Fruit fly (Drosophila melanogaster) Kc167 (cell line): Measurements from ENCODE around the gene alpha-Man-Ib.

Source experiments
- Myc ChIP-seq: fragments of >200 bp; optimal IDR thresholded peaks from 2 replicates; lab custom pipeline; 2017; ENCODE audit warnings: missing external identifiers
- Sin3A ChIP-seq: fragments of >200 bp; optimal IDR thresholded peaks from 2 replicates; lab custom pipeline; 2018; ENCODE audit warnings: missing external identifiers
- h ChIP-seq: fragments of >200 bp; optimal IDR thresholded peaks from 3 replicates; lab custom pipeline; 2018; ENCODE audit warnings: missing external identifiers
- insv ChIP-seq: fragments of >200 bp; optimal IDR thresholded peaks from 3 replicates; lab custom pipeline; 2018; ENCODE audit warnings: missing external identifiers
- psq ChIP-seq: fragments of >200 bp; optimal IDR thresholded peaks from 2 replicates; lab custom pipeline; 2017; ENCODE audit warnings: missing external identifiers
- ttk ChIP-seq: sonication (Bioruptor generic); optimal IDR thresholded peaks from 2 replicates; lab custom pipeline; 2017; ENCODE audit warnings: missing external identifiers

Gene alpha-Man-Ib

DNA sequence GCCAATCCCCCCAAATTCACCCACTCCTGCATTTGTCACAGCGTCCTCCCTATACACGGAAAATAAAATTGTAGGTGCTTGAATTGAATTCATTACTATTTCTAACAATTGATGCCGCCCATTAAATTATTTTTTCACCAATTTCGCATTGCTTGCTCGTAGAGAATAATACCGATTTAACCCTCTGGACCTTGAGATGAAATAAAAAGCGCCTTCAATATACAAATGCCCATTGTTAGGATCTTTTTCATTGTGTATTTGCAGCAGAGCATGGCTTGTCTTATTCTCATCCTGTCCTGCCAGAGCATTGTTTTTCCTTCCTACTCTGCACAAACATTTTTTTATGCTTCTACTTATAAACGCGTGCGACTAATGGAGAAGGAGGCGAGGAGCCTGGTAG lies 21.0 kb downstream of the alpha-Man-Ib start:
- TF ChIP-seq Sin3A (lab: Kevin White, UChicago) (no peak), Myc (lab: Kevin White, UChicago) (no peak), insv (lab: Kevin White, UChicago) (no peak), h (lab: Kevin White, UChicago) (no peak), ttk (lab: Kevin White, UChicago) (no peak), psq (lab: Kevin White, UChicago) (no peak)

DNA sequence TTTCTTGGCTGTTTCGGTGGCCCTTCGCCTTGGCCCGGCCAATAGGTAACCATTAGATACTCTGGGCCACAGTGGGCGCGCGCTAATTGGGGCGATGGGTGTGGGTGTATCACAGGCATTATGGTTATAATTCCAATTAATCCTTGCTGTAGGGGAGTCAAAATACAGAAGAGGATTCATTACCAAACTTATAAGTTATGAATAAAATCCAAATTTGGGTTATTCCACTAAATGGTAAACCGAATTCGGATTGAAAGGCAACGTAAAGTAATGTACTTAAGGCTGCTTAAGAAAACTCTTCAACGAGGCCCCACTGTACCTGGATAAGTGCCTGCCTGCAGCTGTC lies 23.0 kb downstream of the alpha-Man-Ib start:
- TF ChIP-seq h (lab: Kevin White, UChicago) (no peak), ttk (lab: Kevin White, UChicago) (no peak), psq (lab: Kevin White, UChicago) (no peak), Sin3A (lab: Kevin White, UChicago) (no peak), Myc (lab: Kevin White, UChicago) (no peak), insv (lab: Kevin White, UChicago) (no peak)

DNA sequence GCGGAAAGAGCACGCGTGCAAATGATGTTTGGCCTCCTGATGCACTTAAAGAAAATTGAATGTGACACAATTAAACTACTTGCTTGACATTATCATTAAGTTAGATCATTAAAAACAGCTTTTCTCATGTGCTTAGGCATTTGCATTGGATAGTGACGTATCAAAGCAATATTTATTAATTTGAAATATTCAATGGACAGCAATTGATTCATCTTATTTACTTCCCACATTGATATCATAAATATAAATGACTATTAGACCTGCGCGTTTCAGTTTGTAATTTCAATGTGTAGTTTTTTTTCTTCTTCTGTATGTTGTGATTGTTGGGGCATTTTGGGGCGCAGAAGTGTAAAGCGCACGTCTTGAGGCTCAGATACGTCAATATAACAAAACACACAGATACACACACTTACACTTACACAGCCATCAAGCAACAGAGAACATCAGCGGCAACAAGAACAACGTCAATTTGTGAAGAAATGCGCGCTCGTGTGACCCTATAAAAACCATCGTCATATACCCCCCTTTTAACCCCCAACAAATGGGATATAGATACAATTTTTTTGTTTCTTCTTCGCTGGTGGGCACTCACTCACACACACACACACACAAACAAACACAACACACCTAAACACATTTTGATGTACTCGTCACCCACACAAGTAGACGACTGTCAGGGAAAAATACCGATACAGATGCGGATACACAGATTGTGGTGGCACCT lies 23.5 kb downstream of the alpha-Man-Ib start:
- TF ChIP-seq ttk (lab: Kevin White, UChicago) (no peak), h (lab: Kevin White, UChicago) (no peak), psq (lab: Kevin White, UChicago) (no peak), Myc (lab: Kevin White, UChicago) (no peak), Sin3A (lab: Kevin White, UChicago) (no peak), insv (lab: Kevin White, UChicago) (no peak)

DNA sequence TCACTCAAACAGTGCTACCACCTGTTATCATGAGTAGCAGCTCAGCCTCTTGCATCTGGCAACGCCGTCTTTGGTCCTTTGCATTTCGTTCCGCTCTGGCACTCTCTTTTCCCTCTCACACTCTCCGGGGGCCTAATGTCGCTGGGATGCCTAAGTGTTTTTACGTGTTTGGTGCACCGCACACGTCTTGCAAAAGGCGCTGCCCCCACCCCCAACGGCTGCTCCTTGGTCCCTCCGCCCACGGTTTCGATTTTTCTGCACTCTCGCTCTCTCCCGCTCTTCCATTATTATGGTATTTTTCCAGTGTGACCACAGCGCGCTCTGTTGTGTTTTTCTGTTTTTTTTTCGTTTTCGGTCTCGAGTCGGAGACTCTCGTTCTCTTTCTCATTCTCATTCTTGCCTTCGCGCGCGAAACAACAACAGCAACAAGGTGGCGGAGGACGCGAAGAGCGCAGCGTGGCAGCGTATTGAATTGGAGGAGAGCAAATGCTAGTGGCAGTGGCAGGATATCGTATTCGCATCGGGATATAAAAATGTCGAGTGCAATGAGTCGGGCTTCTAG lies 24.6 kb downstream of the alpha-Man-Ib start:
- TF ChIP-seq insv (lab: Kevin White, UChicago), result no peak
- no peak for TF ChIP-seq h (lab: Kevin White, UChicago)
- no peak for TF ChIP-seq ttk (lab: Kevin White, UChicago)
- TF ChIP-seq Myc (lab: Kevin White, UChicago), result no peak
- TF ChIP-seq psq (lab: Kevin White, UChicago), result no peak

DNA sequence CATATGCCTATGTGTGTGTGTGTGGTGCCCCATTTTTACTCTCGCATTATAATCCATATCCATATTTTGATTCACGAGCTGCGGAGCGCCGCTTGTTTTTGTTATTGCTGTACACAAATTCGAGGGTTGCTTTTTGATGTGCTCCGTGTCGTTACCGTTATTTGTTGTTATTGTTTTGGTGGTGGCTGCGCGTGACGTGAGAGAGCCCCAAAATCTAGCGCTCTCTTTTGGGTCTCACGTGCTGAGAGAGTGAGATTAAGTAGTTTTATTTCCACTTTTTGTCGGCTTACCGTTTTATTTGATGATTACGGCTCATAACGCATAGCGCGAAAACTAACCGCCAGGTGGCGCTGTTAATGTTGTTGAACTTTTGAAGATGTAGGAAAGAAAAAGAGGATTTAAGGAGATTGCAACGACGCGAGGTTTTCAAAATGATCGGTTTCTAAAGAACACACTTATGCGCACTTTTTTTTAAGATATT lies 25.3 kb downstream of the alpha-Man-Ib start:
- no peak for TF ChIP-seq Myc (lab: Kevin White, UChicago)
- TF ChIP-seq Sin3A (lab: Kevin White, UChicago), result no peak
- TF ChIP-seq insv (lab: Kevin White, UChicago), result no peak
- no peak for TF ChIP-seq psq (lab: Kevin White, UChicago)
- TF ChIP-seq ttk (lab: Kevin White, UChicago), result no peak
- TF ChIP-seq h (lab: Kevin White, UChicago), result no peak

DNA sequence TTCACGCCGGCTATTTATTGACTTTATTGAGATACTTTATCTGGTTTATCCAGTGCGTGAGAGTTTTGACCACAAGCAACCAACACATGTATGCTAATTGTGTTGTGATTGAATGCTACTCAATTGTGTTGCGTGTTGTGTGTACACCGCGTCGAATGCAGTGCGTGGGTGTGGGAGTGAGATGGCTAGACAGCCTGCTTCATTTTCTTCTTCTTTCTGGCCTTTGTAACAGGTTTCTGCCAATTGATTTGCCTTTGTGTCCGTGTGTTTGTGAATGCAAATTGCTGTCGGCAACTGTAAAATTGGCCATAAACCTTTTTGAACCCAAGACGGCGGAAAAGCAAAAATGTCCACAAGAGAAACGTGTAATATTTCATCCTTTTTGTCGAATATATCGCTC lies 25.7 kb downstream of the alpha-Man-Ib start:
- TF ChIP-seq Myc (lab: Kevin White, UChicago), result no peak
- no peak for TF ChIP-seq psq (lab: Kevin White, UChicago)
- no peak for TF ChIP-seq Sin3A (lab: Kevin White, UChicago)
- TF ChIP-seq ttk (lab: Kevin White, UChicago), result no peak
- TF ChIP-seq insv (lab: Kevin White, UChicago), result no peak
- no peak for TF ChIP-seq h (lab: Kevin White, UChicago)

DNA sequence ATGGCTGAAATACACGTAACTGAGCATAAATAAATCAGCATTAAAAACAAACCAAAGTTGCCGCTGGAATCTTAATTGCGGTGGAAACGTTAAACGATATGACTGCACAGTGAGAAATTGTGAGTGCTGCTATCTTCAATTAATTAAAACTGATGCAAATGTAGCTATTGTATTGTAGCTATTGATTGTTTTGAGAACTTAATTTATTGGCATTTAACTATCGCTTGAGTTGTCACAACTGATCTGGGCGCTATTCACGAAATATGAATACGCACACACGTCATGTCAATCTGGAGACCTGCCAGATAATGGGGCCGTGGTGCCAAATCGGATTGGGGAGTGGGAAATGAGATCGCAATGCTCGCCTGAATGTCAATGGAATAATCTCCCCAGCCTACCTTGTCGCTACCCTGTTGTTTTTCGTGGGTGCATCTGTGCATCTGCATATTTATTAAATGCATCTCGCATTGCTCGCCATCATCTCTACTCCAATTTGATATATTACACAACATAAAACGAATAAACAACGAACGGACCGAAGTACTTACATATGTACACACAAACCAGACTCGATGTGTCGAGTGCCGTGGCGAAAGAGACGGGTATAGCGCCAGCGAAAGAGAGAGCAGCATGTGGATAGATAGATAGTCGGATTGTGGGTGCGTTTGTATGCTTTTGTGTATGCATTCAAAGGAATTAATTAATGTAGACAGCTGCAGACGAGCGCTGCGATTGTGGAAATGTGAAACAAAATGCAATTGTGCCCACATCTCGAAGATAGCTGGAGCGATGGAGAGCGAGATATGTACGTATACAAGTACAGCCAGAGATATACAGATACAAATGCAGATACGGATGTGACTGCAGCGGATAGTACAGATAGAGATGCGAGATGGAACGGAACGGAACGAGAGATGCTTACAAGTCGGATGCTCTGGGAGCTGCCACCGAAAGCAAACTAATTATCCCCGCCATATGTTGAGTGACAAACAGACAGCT lies 28.9 kb downstream of the alpha-Man-Ib start:
- TF ChIP-seq Sin3A (lab: Kevin White, UChicago), result no peak
- no peak for TF ChIP-seq h (lab: Kevin White, UChicago)
- TF ChIP-seq Myc (lab: Kevin White, UChicago), result no peak
- no peak for TF ChIP-seq ttk (lab: Kevin White, UChicago)
- no peak for TF ChIP-seq insv (lab: Kevin White, UChicago)
- TF ChIP-seq psq (lab: Kevin White, UChicago), result no peak

DNA sequence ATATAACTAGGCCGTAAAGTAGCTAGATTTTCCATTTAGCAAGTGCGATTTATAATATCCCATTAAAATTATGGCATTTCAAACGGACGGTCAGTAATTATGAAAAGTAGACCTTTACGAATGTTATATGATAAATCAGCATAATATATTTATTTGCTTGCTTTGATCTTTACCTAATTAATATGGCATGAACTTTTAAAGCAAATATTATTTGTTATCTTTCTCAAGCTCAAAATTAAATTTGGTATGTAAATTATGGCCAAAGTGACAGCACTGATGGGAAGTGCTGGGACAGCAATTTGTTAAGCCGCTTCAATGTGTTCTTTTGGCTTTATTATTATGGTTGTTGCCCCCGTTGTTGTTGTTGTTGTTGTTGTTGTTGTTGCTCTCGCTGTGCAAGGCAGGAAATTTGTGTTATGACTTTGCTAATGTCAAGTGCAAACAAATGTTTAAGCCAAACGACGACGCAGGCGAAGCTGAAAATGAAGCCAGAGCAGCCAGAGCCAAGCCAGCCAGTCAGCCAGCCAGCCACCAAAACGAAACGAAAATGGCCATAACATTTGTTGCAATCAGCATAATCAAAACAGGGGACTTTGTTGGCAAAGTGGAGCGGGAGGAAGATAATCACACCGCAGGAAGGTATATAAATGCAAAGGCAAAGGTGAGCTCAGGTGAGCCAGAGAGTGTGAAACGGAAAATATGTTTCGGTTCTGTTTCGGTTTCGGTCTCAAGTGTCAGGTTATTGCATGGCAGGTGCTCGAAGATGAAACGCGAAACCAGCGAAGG lies 29.9 kb downstream of the alpha-Man-Ib start:
- no peak for TF ChIP-seq psq (lab: Kevin White, UChicago)
- no peak for TF ChIP-seq insv (lab: Kevin White, UChicago)
- no peak for TF ChIP-seq ttk (lab: Kevin White, UChicago)
- TF ChIP-seq h (lab: Kevin White, UChicago), result no peak
- no peak for TF ChIP-seq Myc (lab: Kevin White, UChicago)
- TF ChIP-seq Sin3A (lab: Kevin White, UChicago), result no peak

DNA sequence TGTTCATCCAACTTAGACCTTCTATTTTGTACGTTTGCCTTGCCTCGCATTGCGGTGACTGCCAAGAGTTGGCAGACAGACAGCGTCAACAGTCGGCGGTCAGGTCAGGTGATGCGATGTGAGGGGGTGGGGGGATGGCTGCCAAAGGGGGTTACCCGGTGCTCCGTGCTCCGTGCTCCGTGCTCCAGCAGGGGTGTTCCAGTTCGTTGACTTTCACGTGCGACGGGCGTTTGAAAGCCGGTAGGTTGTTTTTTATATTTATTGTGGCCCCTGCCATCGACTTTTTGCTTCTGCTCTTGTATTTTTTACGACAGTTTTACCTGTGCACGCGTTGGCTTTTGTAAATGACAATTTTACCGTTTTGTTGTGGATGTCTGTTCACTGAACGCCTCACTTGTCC lies 30.6 kb downstream of the alpha-Man-Ib start:
- TF ChIP-seq Myc (lab: Kevin White, UChicago), result no peak
- TF ChIP-seq insv (lab: Kevin White, UChicago), result no peak
- no peak for TF ChIP-seq ttk (lab: Kevin White, UChicago)
- TF ChIP-seq Sin3A (lab: Kevin White, UChicago), result no peak
- no peak for TF ChIP-seq h (lab: Kevin White, UChicago)

DNA sequence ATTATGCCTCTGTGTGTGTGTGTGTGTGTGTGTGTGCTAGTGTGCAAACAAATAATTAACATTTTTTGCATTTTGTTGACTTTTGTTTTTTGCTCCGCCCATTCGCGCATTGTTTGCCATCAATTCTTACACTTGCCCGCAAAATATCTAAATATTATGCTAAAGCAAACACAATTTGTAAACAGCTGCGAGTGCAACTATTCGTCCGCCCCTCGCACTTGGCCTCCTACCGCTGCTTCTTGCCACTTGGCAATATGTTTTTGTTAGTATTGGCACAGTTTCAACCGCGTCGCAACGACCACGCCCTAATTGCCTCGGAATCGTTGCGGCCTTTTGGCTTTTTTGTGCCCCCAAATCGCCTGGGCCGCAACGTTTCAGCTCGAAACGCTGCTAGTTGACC lies 35.0 kb downstream of the alpha-Man-Ib start:
- TF ChIP-seq h (lab: Kevin White, UChicago) (no peak), insv (lab: Kevin White, UChicago) (no peak), Sin3A (lab: Kevin White, UChicago) (no peak), ttk (lab: Kevin White, UChicago) (no peak), Myc (lab: Kevin White, UChicago) (no peak), psq (lab: Kevin White, UChicago) (no peak)
